Worm (Caenorhabditis elegans): ENCODE results near the gene sri-9.

Gene sri-9

DNA sequence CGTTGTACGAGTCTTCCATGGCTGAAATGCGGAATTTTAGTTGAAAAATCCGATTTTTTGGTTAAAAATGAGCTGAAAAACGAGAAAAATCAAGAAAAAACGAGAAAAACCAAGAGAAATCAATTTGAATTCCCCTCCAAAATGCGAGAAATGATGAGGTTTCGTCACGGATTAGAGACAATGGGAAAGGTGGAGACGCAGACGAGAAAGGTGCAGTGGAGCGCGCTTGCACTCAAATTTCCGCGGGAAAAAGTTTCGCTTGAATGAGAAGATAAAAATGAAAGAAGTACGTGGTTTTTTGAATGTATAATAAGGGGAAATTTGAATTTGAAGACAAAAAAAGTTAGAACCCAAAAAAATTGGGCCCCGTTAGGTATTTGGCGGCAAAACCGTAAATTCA lies 35.6 kb upstream of the sri-9 start, which contains the start of gene efl-1 (continued):
- TF ChIP-seq lsy-2 (tag; optimal IDR thresholded peaks at IDR 0.05) (peak; percentile 22 to 93), daf-12 (tag; optimal IDR thresholded peaks at IDR 0.05) (no peak), duxl-1 (tag; optimal IDR thresholded peaks at IDR 0.05; ENCODE audit: poor library complexity) (peak; percentile 95), egl-27 (tag; optimal IDR thresholded peaks at IDR 0.05) (no peak), dve-1 (tag; optimal IDR thresholded peaks at IDR 0.05; ENCODE audit: insufficient read depth) (peak; percentile 89), Y105C5A.15 (GFP tag; IDR thresholded peaks at IDR 0.05) (no peak), ceh-28 (tag; optimal IDR thresholded peaks at IDR 0.05) (no peak), skn-1 (tag; optimal IDR thresholded peaks at IDR 0.05) (no peak), mdt-29 (GFP tag; IDR thresholded peaks at IDR 0.05) (peak; percentile 64; the same call in 1 of the 2 replicates), nhr-25 (tag; optimal IDR thresholded peaks at IDR 0.05; ENCODE audit: borderline replicate concordance, insufficient read depth) (peak; percentile 52), zfp-3 (GFP tag; conservative IDR thresholded peaks at IDR 0.05) (0 out of 2 replicates have a peak, but pooled peaks have one; percentile 39), set-16 (GFP tag; IDR thresholded peaks at IDR 0.05) (0 out of 2 replicates have a peak, but pooled peaks have one; percentile 15), lim-7 (GFP tag; IDR thresholded peaks at IDR 0.05) (no peak), daf-19 (GFP tag; conservative IDR thresholded peaks at IDR 0.05) (no peak), tag-97 (GFP tag; IDR thresholded peaks at IDR 0.05) (no peak), madf-5 (GFP tag; IDR thresholded peaks at IDR 0.05) (no peak), Y48G9A.11 (GFP tag; IDR thresholded peaks at IDR 0.05) (0 out of 2 replicates have a peak, but pooled peaks have one; percentile 8), F37D6.2 (tag; optimal IDR thresholded peaks at IDR 0.05) (peak; percentile 55), hlh-11 (tag; optimal IDR thresholded peaks at IDR 0.05) (peak; percentile 77), nhr-6 (tag; optimal IDR thresholded peaks at IDR 0.05) (peak; percentile 94), unc-62 (GFP tag; optimal IDR thresholded peaks at IDR 0.05 in 1 of 2) (peak in 1 of 2 experiments; percentile 92), unc-62 (tag; optimal IDR thresholded peaks at IDR 0.05) (no peak), jun-1 (tag; optimal IDR thresholded peaks at IDR 0.05) (peak; percentile 62), lir-3 (tag; optimal IDR thresholded peaks at IDR 0.05) (no peak), ceh-62 (tag; optimal IDR thresholded peaks at IDR 0.05) (no peak), mxl-3 (GFP tag; optimal IDR thresholded peaks at IDR 0.05) (no peak), lin-13 (GFP tag; optimal IDR thresholded peaks at IDR 0.05) (peak; percentile 71), sdz-12 (GFP tag; optimal IDR thresholded peaks at IDR 0.05) (no peak), nhr-41 (GFP tag; IDR thresholded peaks at IDR 0.05) (no peak), gei-8 (GFP tag; optimal IDR thresholded peaks at IDR 0.05) (no peak), lin-29 (GFP tag; IDR thresholded peaks at IDR 0.05) (peak; percentile 57; the same call in 1 of the 2 replicates), nhr-77 (tag; optimal IDR thresholded peaks at IDR 0.05) (peak; percentile 87), ceh-20 (GFP tag; IDR thresholded peaks at IDR 0.05) (peak; percentile 90), ceh-44 (GFP tag; IDR thresholded peaks at IDR 0.05) (peak; percentile 61; the same call in 1 of the 2 replicates), T26A8.4 (GFP tag; IDR thresholded peaks at IDR 0.05) (no peak; the same call in 1 of the 2 replicates), dpl-1 (GFP tag; optimal IDR thresholded peaks at IDR 0.05) (peak; percentile 100), R02D3.7 (tag; optimal IDR thresholded peaks at IDR 0.05) (no peak), fkh-10 (GFP tag; optimal IDR thresholded peaks at IDR 0.05) (peak; percentile 79), aly-2 (tag; optimal IDR thresholded peaks at IDR 0.05) (no peak), arid-1 (GFP tag; conservative IDR thresholded peaks at IDR 0.05) (0 out of 2 replicates have a peak, but pooled peaks have one; percentile 64), Y75B8A.6 (GFP tag; IDR thresholded peaks at IDR 0.05) (no peak), Y5F2A.4 (GFP tag; optimal IDR thresholded peaks at IDR 0.05) (no peak), egl-43 (GFP tag; IDR thresholded peaks at IDR 0.05) (peak; percentile 51; the same call in 1 of the 2 replicates), saeg-2 (GFP tag; IDR thresholded peaks at IDR 0.05) (no peak), daf-16 (GFP tag; optimal IDR thresholded peaks at IDR 0.05) (peak in 1 of 2 experiments; percentile 25), daf-16 (tag; optimal IDR thresholded peaks at IDR 0.05) (peak; percentile 31), zfp-2 (tag; optimal IDR thresholded peaks at IDR 0.05) (peak; percentile 41), zip-2 (tag; optimal IDR thresholded peaks at IDR 0.05) (no peak), rbr-2 (tag; optimal IDR thresholded peaks at IDR 0.05) (peak; percentile 81), attf-4 (tag; optimal IDR thresholded peaks at IDR 0.05) (no peak), nhr-28 (tag; optimal IDR thresholded peaks at IDR 0.05) (peak; percentile 79)
